Fruit fly (Drosophila melanogaster): Measurements from ENCODE around the gene Acp65Aa.

Acp65Aa gene

DNA sequence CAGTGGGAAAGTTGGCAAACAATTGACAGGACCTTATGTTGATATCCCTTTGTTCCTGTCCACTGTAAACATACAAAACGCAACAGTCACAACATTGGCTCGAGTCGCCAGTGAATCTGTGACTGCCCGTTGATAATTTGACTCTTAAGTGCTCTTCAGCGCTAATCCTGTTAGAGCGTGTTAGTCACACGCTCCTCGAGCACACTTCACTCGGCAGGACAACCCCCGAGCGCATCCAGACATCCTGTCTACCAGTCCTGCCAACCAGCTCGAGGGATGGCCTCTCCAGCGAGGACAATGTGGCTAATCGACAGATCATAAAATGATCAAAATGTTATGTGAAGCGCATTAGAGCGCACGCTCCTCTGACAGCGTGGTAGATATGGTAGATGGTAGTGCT lies 48.0 kb downstream of the Acp65Aa start:
- TF ChIP-seq CG8478 (optimal IDR thresholded peaks at IDR 0.05) (no peak), CTCF (optimal IDR thresholded peaks at IDR 0.05) (no peak)

DNA sequence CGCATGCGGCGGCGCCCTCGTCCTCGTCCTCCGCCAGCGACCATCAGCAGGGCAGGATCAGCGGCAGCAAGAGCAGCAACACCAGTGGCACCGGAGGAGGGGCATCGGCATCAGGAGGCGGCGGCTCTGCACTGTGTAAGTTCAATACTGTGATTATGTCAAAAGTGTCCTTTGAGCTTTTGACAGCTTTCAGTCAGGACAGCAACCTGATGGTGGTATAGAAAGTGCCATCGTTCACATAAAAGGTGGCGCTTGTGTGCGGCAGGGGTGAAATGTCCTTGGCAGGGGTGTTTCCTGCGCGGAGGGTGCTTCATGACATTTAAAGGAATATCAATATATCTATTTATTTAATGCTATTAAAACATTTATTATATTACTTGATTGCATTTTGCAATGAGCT lies 48.9 kb downstream of the Acp65Aa start:
- TF ChIP-seq CTCF (optimal IDR thresholded peaks at IDR 0.05) (peak; percentile 89 to 95), CG8478 (optimal IDR thresholded peaks at IDR 0.05) (no peak)

Measured in S2 (cell line).